Fruit fly (Drosophila melanogaster) whole organism, pupa: ENCODE data around the gene Cyp28c1.

ENCODE experiments used
- CG10348 ChIP-seq: fragments of 200-800 bp; sonication (Bioruptor generic); IDR thresholded peaks from 2 replicates; pipeline ENCODE4 v1.3.6; 2022; ENCODE audit warnings: missing biosample characterization, missing genetic modification characterization
- CG12605 ChIP-seq: fragments of 200-800 bp; sonication (Bioruptor generic); IDR thresholded peaks from 2 replicates; pipeline ENCODE4 v1.3.6; 2022; ENCODE audit warnings: missing biosample characterization, missing genetic modification characterization
- CG17806 ChIP-seq: fragments of 200-800 bp; sonication (Bioruptor generic); optimal IDR thresholded peaks from 2 replicates; lab custom pipeline; 2018; ENCODE audit warnings: missing biosample characterization, mild to moderate bottlenecking, missing genetic modification characterization, moderate library complexity
- Ets98B ChIP-seq: fragments of 200-800 bp; sonication (Bioruptor generic); IDR thresholded peaks from 2 replicates; pipeline ENCODE4 v1.3.6; 2022; ENCODE audit warnings: missing biosample characterization, missing genetic modification characterization
- Snoo ChIP-seq: fragments of 200-800 bp; sonication (Bioruptor generic); optimal IDR thresholded peaks from 3 replicates; lab custom pipeline; 2017; ENCODE audit warnings: missing biosample characterization, mild to moderate bottlenecking, missing genetic modification characterization, inconsistent platforms
- fd96Ca ChIP-seq: fragments of 200-800 bp; sonication (Bioruptor generic); IDR thresholded peaks from 3 replicates; pipeline ENCODE4 v1.3.6; 2022; ENCODE audit warnings: missing biosample characterization, missing genetic modification characterization
- rn ChIP-seq: fragments of 200-800 bp; sonication (Bioruptor generic); IDR thresholded peaks from 2 replicates; pipeline ENCODE4 v1.3.6; 2022; ENCODE audit warnings: missing biosample characterization, missing genetic modification characterization

DNA sequence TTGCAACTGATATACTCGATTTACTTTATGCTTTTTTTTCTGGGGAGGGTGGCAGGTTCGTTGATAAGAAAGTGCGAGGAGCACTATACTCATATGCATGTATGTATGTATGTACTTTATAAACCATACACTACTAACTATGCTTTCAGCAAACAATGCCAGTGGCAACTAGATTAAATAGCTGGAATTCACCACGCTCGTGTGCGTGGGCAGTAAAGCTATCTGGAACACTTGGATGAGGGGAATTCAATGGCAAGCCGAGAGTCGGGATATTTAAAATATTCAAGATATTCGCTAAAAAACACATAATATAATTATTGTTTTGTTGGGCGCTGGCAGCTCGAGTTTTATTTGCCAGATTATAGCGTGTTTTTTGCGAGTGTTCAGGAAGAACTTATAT lies 17.5 kb downstream of the Cyp28c1 start:
- TF ChIP-seq CG12605 (GFP tag; lab: Robert Waterston, UW) (0 out of 2 replicates have a peak, but pooled peaks have one; percentile 24), Snoo (tag; lab: Kevin White, UChicago) (no peak), fd96Ca (GFP tag; lab: Robert Waterston, UW) (no peak), Ets98B (no peak), CG10348 (GFP tag; lab: Robert Waterston, UW) (no peak), CG17806 (tag; lab: Kevin White, UChicago) (no peak), rn (GFP tag; lab: Robert Waterston, UW) (no peak)
